Fruit fly (Drosophila melanogaster): ENCODE measurements around the gene CG14570.

CG14570 gene

DNA sequence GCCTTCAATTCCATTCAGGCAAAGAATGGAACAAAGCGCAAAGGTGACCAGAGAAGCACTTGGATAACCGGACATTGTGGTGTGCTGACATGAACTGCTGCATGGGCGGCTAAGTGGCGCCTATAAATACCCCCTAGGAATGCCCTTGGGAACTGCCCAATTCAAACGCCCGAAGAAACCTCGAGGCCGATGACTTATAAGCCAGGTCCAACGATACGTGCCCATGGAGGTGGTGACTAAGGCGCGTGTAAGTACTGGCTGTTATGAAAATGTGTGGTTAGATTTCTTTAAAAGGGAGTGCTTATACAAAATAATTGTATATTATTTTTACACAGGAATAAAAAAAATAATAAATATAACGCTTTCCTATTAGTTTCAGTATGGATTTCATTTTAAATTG, at the start of gene CG14570:
Gene CG14570, minus strand, starts transcription at position 101 of the 400 bp plus-strand sequence.
- no peak for TF ChIP-seq dsf (GFP tag; optimal IDR thresholded peaks at IDR 0.05; ENCODE audit: borderline replicate concordance)
- no peak for TF ChIP-seq sage (GFP tag; optimal IDR thresholded peaks at IDR 0.05)
- TF ChIP-seq dmrt93B (GFP tag; optimal IDR thresholded peaks at IDR 0.05), result no peak

DNA sequence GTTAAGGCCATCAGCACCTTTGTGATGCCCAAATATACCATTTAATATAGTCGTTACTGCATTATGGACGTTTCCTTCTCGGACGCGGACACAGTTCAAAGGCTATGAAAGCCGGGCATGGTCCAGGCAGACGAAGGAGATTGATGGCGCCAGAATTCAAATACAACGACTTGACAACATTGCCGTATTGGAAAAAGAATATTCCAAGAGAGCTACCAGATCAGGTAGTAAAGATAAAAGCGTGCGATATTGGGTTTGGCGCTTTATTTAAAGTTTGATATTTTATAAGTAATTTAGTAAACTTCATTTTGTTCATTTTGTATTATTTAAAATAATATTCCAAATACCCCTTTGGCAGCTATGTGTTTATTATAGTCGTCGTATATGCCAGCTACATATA, 43.6 kb upstream of the CG14570 start:
- TF ChIP-seq HLH106 (tag; optimal IDR thresholded peaks at IDR 0.05) (no peak), Jra (GFP tag; optimal IDR thresholded peaks at IDR 0.05) (no peak), sage (GFP tag; optimal IDR thresholded peaks at IDR 0.05) (no peak), CrebA (GFP tag; optimal IDR thresholded peaks at IDR 0.05; ENCODE audit: borderline replicate concordance) (no peak), jim (GFP tag; optimal IDR thresholded peaks at IDR 0.05) (no peak), OdsH (GFP tag; optimal IDR thresholded peaks at IDR 0.05) (no peak), CG32264 (GFP tag; optimal IDR thresholded peaks at IDR 0.05) (no peak), Dif (GFP tag; optimal IDR thresholded peaks at IDR 0.05; ENCODE audit: partially characterized antibody) (no peak)

dm6 chr3L:21770328-21770727, 40.1 kb upstream of the CG14570 start, which contains the start of gene Syn1:
Gene Syn1 (minus strand): TSS chr3L:21770534.
- TF ChIP-seq Dfd (GFP tag; optimal IDR thresholded peaks at IDR 0.05), result no peak
- no peak for TF ChIP-seq Sp1 (GFP tag; optimal IDR thresholded peaks at IDR 0.05)
- TF ChIP-seq CG9705 (GFP tag; optimal IDR thresholded peaks at IDR 0.05), result no peak
- no peak for TF ChIP-seq HLH106 (tag; optimal IDR thresholded peaks at IDR 0.05)
- TF ChIP-seq Abd-B (GFP tag; optimal IDR thresholded peaks at IDR 0.05), result no peak
- TF ChIP-seq psq (GFP tag; optimal IDR thresholded peaks at IDR 0.05), result no peak
- no peak for TF ChIP-seq Mio (GFP tag; optimal IDR thresholded peaks at IDR 0.05)
- no peak for TF ChIP-seq foxo (GFP tag; optimal IDR thresholded peaks at IDR 0.05)
- no peak for TF ChIP-seq OdsH (GFP tag; optimal IDR thresholded peaks at IDR 0.05)
- TF ChIP-seq sage (GFP tag; optimal IDR thresholded peaks at IDR 0.05), result no peak
- TF ChIP-seq N (GFP tag; optimal IDR thresholded peaks at IDR 0.05), result no peak
- TF ChIP-seq Jra (GFP tag; optimal IDR thresholded peaks at IDR 0.05), result no peak
- no peak for TF ChIP-seq CrebA (GFP tag; optimal IDR thresholded peaks at IDR 0.05; ENCODE audit: borderline replicate concordance)
- TF ChIP-seq br (GFP tag; optimal IDR thresholded peaks at IDR 0.05), result no peak
- no peak for TF ChIP-seq CG32264 (GFP tag; optimal IDR thresholded peaks at IDR 0.05)
- no peak for TF ChIP-seq brk (GFP tag; optimal IDR thresholded peaks at IDR 0.05)
- TF ChIP-seq Dif (GFP tag; optimal IDR thresholded peaks at IDR 0.05; ENCODE audit: partially characterized antibody), result no peak

dm6 chr3L:21769515-21769914, 39.3 kb upstream of the CG14570 start, which contains the start of gene CG7370:
Gene CG7370 (plus strand): TSS chr3L:21769815.
- no peak for TF ChIP-seq brk (GFP tag; optimal IDR thresholded peaks at IDR 0.05)
- no peak for TF ChIP-seq CrebA (GFP tag; optimal IDR thresholded peaks at IDR 0.05; ENCODE audit: borderline replicate concordance)
- no peak for TF ChIP-seq Abd-B (GFP tag; optimal IDR thresholded peaks at IDR 0.05)
- TF ChIP-seq Dif (GFP tag; optimal IDR thresholded peaks at IDR 0.05; ENCODE audit: partially characterized antibody), result no peak
- TF ChIP-seq Rel (GFP tag; optimal IDR thresholded peaks at IDR 0.05), result no peak
- TF ChIP-seq Rel (tag; optimal IDR thresholded peaks at IDR 0.05), result no peak
- no peak for TF ChIP-seq fru (GFP tag; optimal IDR thresholded peaks at IDR 0.05)

- TF ChIP-seq Dif (GFP tag; optimal IDR thresholded peaks at IDR 0.05; ENCODE audit: partially characterized antibody) (no peak), rgr (GFP tag; optimal IDR thresholded peaks at IDR 0.05) (no peak), Rel (GFP tag; optimal IDR thresholded peaks at IDR 0.05) (no peak), Rel (tag; optimal IDR thresholded peaks at IDR 0.05) (no peak), CrebA (GFP tag; optimal IDR thresholded peaks at IDR 0.05; ENCODE audit: borderline replicate concordance) (no peak), dl (GFP tag; optimal IDR thresholded peaks at IDR 0.05; ENCODE audit: insufficient read depth in 1 of 2, partially characterized antibody in 2 of 2) (no peak), h (GFP tag; optimal IDR thresholded peaks at IDR 0.05) (no peak), Dfd (GFP tag; optimal IDR thresholded peaks at IDR 0.05) (no peak), N (GFP tag; optimal IDR thresholded peaks at IDR 0.05) (no peak), HLH106 (tag; optimal IDR thresholded peaks at IDR 0.05) (no peak), ey (GFP tag; optimal IDR thresholded peaks at IDR 0.05) (no peak), lola (GFP tag; optimal IDR thresholded peaks at IDR 0.05) (no peak), br (GFP tag; optimal IDR thresholded peaks at IDR 0.05) (no peak), CG32264 (GFP tag; optimal IDR thresholded peaks at IDR 0.05) (no peak), Hnf4 (GFP tag; optimal IDR thresholded peaks at IDR 0.05) (no peak), dmrt93B (GFP tag; optimal IDR thresholded peaks at IDR 0.05) (no peak), jim (GFP tag; optimal IDR thresholded peaks at IDR 0.05) (no peak), CG9705 (GFP tag; optimal IDR thresholded peaks at IDR 0.05) (no peak), usp (GFP tag; optimal IDR thresholded peaks at IDR 0.05) (no peak)
Observed at dm6 chr3L:21765931-21766330, 35.7 kb upstream of the CG14570 start.
